Fruit fly (Drosophila melanogaster) whole organism: ENCODE results near the gene Or13a.

Experiments
- CG8478 ChIP-seq: fragments of >200 bp; optimal IDR thresholded peaks from 2 replicates; lab custom pipeline; 2018; ENCODE audit warnings: inconsistent platforms
- Dll ChIP-seq: fragments of >200 bp; optimal IDR thresholded peaks from 2 replicates; lab custom pipeline; 2017
- EcR ChIP-seq, 2 experiments: fragments of >200 bp; optimal IDR thresholded peaks; 2 replicates each; lab custom pipeline; 2017; ENCODE audit warnings: missing biosample characterization in 2 of 2, missing genetic modification characterization in 2 of 2, missing genetic modification reagents in 2 of 2
- pan ChIP-seq: fragments of >200 bp; optimal IDR thresholded peaks from 2 replicates; lab custom pipeline; 2017
- psq ChIP-seq: fragments of >200 bp; optimal IDR thresholded peaks from 2 replicates; lab custom pipeline; 2017
- usp ChIP-seq: fragments of >200 bp; optimal IDR thresholded peaks from 2 replicates; lab custom pipeline; 2017; ENCODE audit warnings: missing biosample characterization, missing genetic modification characterization, mixed read lengths

- TF ChIP-seq usp (no peak), pan (lab: Kevin White, UChicago) (no peak), psq (lab: Kevin White, UChicago) (no peak), CG8478 (lab: Kevin White, UChicago) (no peak), EcR (GFP tag; optimal IDR thresholded peaks at IDR 0.05; lab: Kevin White, UChicago) (no peak), Dll (no peak)
These were observed 32.7 kb upstream of the Or13a start for dm6 chrX:15941527-15941926.
